Worm (Caenorhabditis elegans) whole organism, early embryonic: Measurements from ENCODE around the gene Y38A10A.2.

ENCODE experiments used
- B0310.2 ChIP-seq: sonication (generic microtip); optimal IDR thresholded peaks from 2 replicates; lab custom pipeline; 2016; ENCODE audit warnings: mild to moderate bottlenecking, missing genetic modification characterization, missing compliant biosample characterization
- tbx-11 ChIP-seq: fragments of 200-800 bp; sonication (Bioruptor generic); IDR thresholded peaks from 2 replicates; pipeline ENCODE4 v1.3.6; 2022; ENCODE audit warnings: missing genetic modification characterization, missing compliant biosample characterization

ce11 chrV:6043275-6044271 is 19.7 kb downstream of the Y38A10A.2 start, which contains the start of gene cpi-2:
- no peak for TF ChIP-seq tbx-11 (GFP tag; lab: Robert Waterston, UW)
- no peak for TF ChIP-seq B0310.2 (tag; lab: Kevin White, UChicago)
